Worm (Caenorhabditis elegans) whole organism, early embryonic: ENCODE data around the gene VC5.2.

Experiments
- ceh-36 ChIP-seq: sonication (generic microtip); optimal IDR thresholded peaks from 2 replicates; lab custom pipeline; 2016; ENCODE audit warnings: missing genetic modification characterization, inconsistent platforms, missing compliant biosample characterization
- scrt-1 ChIP-seq: fragments of 200-800 bp; sonication (Bioruptor generic); IDR thresholded peaks from 2 replicates; pipeline ENCODE4 v1.3.6; 2022; ENCODE audit warnings: missing genetic modification characterization, missing compliant biosample characterization

DNA sequence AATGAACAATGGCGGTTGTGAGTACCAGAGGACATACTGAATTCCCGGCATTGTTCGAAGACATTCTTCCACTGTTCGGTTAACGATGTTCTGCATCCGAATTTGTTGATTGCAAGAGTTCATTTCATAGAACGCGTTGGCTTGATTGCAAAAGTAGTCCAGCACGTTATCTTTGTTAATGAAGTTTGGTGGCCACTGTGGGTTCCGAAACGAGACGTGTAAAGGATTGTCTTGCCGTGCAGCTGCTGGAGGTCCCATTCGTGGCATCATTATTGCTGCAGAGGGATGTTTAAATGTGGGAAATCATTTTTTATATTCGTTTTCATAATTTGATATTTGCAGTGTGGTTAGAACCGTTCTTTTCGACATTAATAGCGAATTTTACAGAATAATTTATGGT lies 26.4 kb upstream of the VC5.2 start, which contains the start of gene mdt-6:
- TF ChIP-seq scrt-1 (no peak), ceh-36 (tag; lab: Kevin White, UChicago) (no peak)
